Fruit fly (Drosophila melanogaster) whole organism, embryonic: Measurements from ENCODE around the gene mmy.

Experiments
- CG10209 ChIP-seq: fragments of 200-800 bp; sonication (Bioruptor generic); optimal IDR thresholded peaks from 3 replicates; lab custom pipeline; 2017; ENCODE audit warnings: missing biosample characterization, mild to moderate bottlenecking, missing genetic modification characterization, missing genetic modification reagents
- CG11398 ChIP-seq: fragments of 200-800 bp; sonication (Bioruptor generic); optimal IDR thresholded peaks from 2 replicates; lab custom pipeline; 2016; ENCODE audit warnings: missing biosample characterization, missing genetic modification characterization
- CG12299 ChIP-seq: fragments of 200-800 bp; sonication (Bioruptor generic); optimal IDR thresholded peaks from 2 replicates; lab custom pipeline; 2018; ENCODE audit warnings: missing biosample characterization, mild to moderate bottlenecking, missing genetic modification characterization
- CG12942 ChIP-seq: fragments of 200-800 bp; sonication (Bioruptor generic); optimal IDR thresholded peaks from 3 replicates; lab custom pipeline; 2016; ENCODE audit warnings: missing biosample characterization, missing genetic modification characterization
- CG16863 ChIP-seq: fragments of 200-800 bp; sonication (Bioruptor generic); optimal IDR thresholded peaks from 3 replicates; lab custom pipeline; 2016; ENCODE audit warnings: missing biosample characterization, missing genetic modification characterization
- CG17568 ChIP-seq: fragments of 200-800 bp; sonication (Bioruptor generic); optimal IDR thresholded peaks from 2 replicates; lab custom pipeline; 2018; ENCODE audit warnings: missing biosample characterization, mild to moderate bottlenecking, missing genetic modification characterization, moderate library complexity
- CG18599 ChIP-seq: fragments of 200-800 bp; sonication (Bioruptor generic); optimal IDR thresholded peaks from 3 replicates; lab custom pipeline; 2017; ENCODE audit warnings: missing biosample characterization, missing genetic modification characterization, mild to moderate bottlenecking, moderate library complexity, missing genetic modification reagents
- CG3065 ChIP-seq: fragments of 200-800 bp; sonication (Bioruptor generic); optimal IDR thresholded peaks from 2 replicates; lab custom pipeline; 2016; ENCODE audit warnings: missing biosample characterization, missing genetic modification characterization
- CG4282 ChIP-seq: fragments of 200-800 bp; sonication (Bioruptor generic); optimal IDR thresholded peaks from 2 replicates; lab custom pipeline; 2016; ENCODE audit warnings: missing biosample characterization, missing genetic modification characterization
- CG5180 ChIP-seq: fragments of 200-800 bp; sonication (Bioruptor generic); optimal IDR thresholded peaks from 3 replicates; lab custom pipeline; 2017; ENCODE audit warnings: missing biosample characterization, missing genetic modification characterization, mild to moderate bottlenecking, moderate library complexity, missing genetic modification reagents
- CG6254 ChIP-seq: fragments of 200-800 bp; sonication (Bioruptor generic); optimal IDR thresholded peaks from 3 replicates; lab custom pipeline; 2017; ENCODE audit warnings: mild to moderate bottlenecking, missing biosample characterization, missing genetic modification reagents, missing genetic modification characterization
- CG6765 ChIP-seq: fragments of 200-800 bp; sonication (Bioruptor generic); optimal IDR thresholded peaks from 3 replicates; lab custom pipeline; 2017; ENCODE audit warnings: missing biosample characterization, mild to moderate bottlenecking, missing genetic modification characterization
- CG7745 ChIP-seq: fragments of 200-800 bp; sonication (Bioruptor generic); optimal IDR thresholded peaks from 2 replicates; lab custom pipeline; 2018; ENCODE audit warnings: missing biosample characterization, mild to moderate bottlenecking, missing genetic modification characterization, moderate library complexity
- CG8359 ChIP-seq: fragments of 200-800 bp; sonication (Bioruptor generic); optimal IDR thresholded peaks from 2 replicates; lab custom pipeline; 2017; ENCODE audit warnings: missing biosample characterization, mild to moderate bottlenecking, missing genetic modification characterization, borderline replicate concordance
- CG9437 ChIP-seq: fragments of 200-800 bp; sonication (Bioruptor generic); optimal IDR thresholded peaks from 2 replicates; lab custom pipeline; 2018; ENCODE audit warnings: missing biosample characterization, mild to moderate bottlenecking, missing genetic modification characterization
- CG9797 ChIP-seq: fragments of 200-800 bp; sonication (Bioruptor generic); optimal IDR thresholded peaks from 3 replicates; lab custom pipeline; 2018; ENCODE audit warnings: missing biosample characterization, mild to moderate bottlenecking, missing genetic modification characterization
- CHES-1-like ChIP-seq: fragments of 200-800 bp; sonication (Bioruptor generic); optimal IDR thresholded peaks from 2 replicates; lab custom pipeline; 2016; ENCODE audit warnings: missing biosample characterization, missing genetic modification characterization
- Chrac-16 ChIP-seq: fragments of 200-800 bp; sonication (Bioruptor generic); optimal IDR thresholded peaks from 3 replicates; lab custom pipeline; 2016; ENCODE audit warnings: missing biosample characterization, missing genetic modification characterization
- CkIIα-i1 ChIP-seq: fragments of 200-800 bp; sonication (Bioruptor generic); IDR thresholded peaks from 2 replicates; pipeline ENCODE4 v1.3.6; 2022; ENCODE audit warnings: missing biosample characterization, missing genetic modification characterization
- Dip2 ChIP-seq: fragments of 200-800 bp; sonication (Bioruptor generic); IDR thresholded peaks from 2 replicates; pipeline ENCODE4 v1.3.6; 2022; ENCODE audit warnings: missing biosample characterization, missing genetic modification characterization
- Dref ChIP-seq: fragments of 200-800 bp; sonication (Bioruptor generic); IDR thresholded peaks from 2 replicates; pipeline ENCODE4 v1.3.6; 2022; ENCODE audit warnings: missing biosample characterization, missing genetic modification characterization
- HLH4C ChIP-seq: fragments of 200-800 bp; sonication (Bioruptor generic); IDR thresholded peaks from 3 replicates; pipeline ENCODE4 v1.3.6; 2022; ENCODE audit warnings: missing biosample characterization, missing genetic modification characterization; ENCODE audit not compliant: partially characterized antibody
- Mrtf ChIP-seq: fragments of 200-800 bp; sonication (Bioruptor generic); IDR thresholded peaks from 3 replicates; pipeline ENCODE4 v1.3.6; 2022; ENCODE audit warnings: missing biosample characterization, missing genetic modification characterization
- NC2α ChIP-seq: fragments of 200-800 bp; sonication (Bioruptor generic); optimal IDR thresholded peaks from 2 replicates; lab custom pipeline; 2016; ENCODE audit warnings: missing biosample characterization, missing genetic modification characterization
- NC2β ChIP-seq: fragments of 200-800 bp; sonication (Bioruptor generic); optimal IDR thresholded peaks from 2 replicates; lab custom pipeline; 2016; ENCODE audit warnings: missing biosample characterization, missing genetic modification characterization
- NFAT ChIP-seq: fragments of 200-800 bp; sonication (Bioruptor generic); IDR thresholded peaks from 2 replicates; pipeline ENCODE4 v1.3.6; 2022; ENCODE audit warnings: missing biosample characterization, missing genetic modification characterization
- Nf-YA ChIP-seq: fragments of 200-800 bp; sonication (Bioruptor generic); IDR thresholded peaks from 2 replicates; pipeline ENCODE4 v1.3.6; 2022; ENCODE audit warnings: missing biosample characterization, missing genetic modification characterization
- Sry-δ ChIP-seq: fragments of 200-800 bp; sonication (Bioruptor generic); optimal IDR thresholded peaks from 2 replicates; lab custom pipeline; 2016; ENCODE audit warnings: missing biosample characterization, missing genetic modification characterization
- TFAM ChIP-seq: fragments of 200-800 bp; sonication (Bioruptor generic); optimal IDR thresholded peaks from 2 replicates; lab custom pipeline; 2017; ENCODE audit warnings: missing biosample characterization, missing genetic modification characterization, inconsistent platforms
- ase ChIP-seq: fragments of 200-800 bp; sonication (Bioruptor generic); IDR thresholded peaks from 3 replicates; pipeline ENCODE4 v1.3.6; 2022; ENCODE audit warnings: missing biosample characterization, missing genetic modification characterization
- az2 ChIP-seq: fragments of 200-800 bp; sonication (Bioruptor generic); optimal IDR thresholded peaks from 3 replicates; lab custom pipeline; 2016; ENCODE audit warnings: missing biosample characterization, missing genetic modification characterization
- bcd ChIP-seq: fragments of 200-800 bp; sonication (Bioruptor generic); optimal IDR thresholded peaks from 2 replicates; lab custom pipeline; 2017; ENCODE audit warnings: missing biosample characterization, mild to moderate bottlenecking, missing genetic modification characterization
- crp ChIP-seq, 2 experiments: fragments of 200-800 bp; sonication (Bioruptor generic); optimal IDR thresholded peaks; 2 replicates in 1 of 2; 3 replicates in 1 of 2; lab custom pipeline; 2017; ENCODE audit warnings: missing biosample characterization in 2 of 2, missing genetic modification characterization in 2 of 2, mild to moderate bottlenecking in 1 of 2, moderate library complexity in 1 of 2
- cwo ChIP-seq: fragments of 200-800 bp; sonication (Bioruptor generic); optimal IDR thresholded peaks from 3 replicates; lab custom pipeline; 2017; ENCODE audit warnings: missing biosample characterization, missing genetic modification characterization, mild to moderate bottlenecking, moderate library complexity, missing genetic modification reagents
- dmrt11E ChIP-seq: fragments of 200-800 bp; sonication (Bioruptor generic); optimal IDR thresholded peaks from 3 replicates; lab custom pipeline; 2018; ENCODE audit warnings: missing biosample characterization, mild to moderate bottlenecking, missing genetic modification characterization, moderate library complexity
- gcm ChIP-seq: fragments of 200-800 bp; sonication (Bioruptor generic); optimal IDR thresholded peaks from 2 replicates; lab custom pipeline; 2019; ENCODE audit warnings: missing biosample characterization, mild to moderate bottlenecking, missing genetic modification characterization, moderate library complexity
- gfzf ChIP-seq: fragments of 200-800 bp; sonication (Bioruptor generic); optimal IDR thresholded peaks from 2 replicates; lab custom pipeline; 2016; ENCODE audit warnings: missing biosample characterization, mild to moderate bottlenecking, missing genetic modification characterization, moderate library complexity
- jumu ChIP-seq: fragments of 200-800 bp; sonication (Bioruptor generic); optimal IDR thresholded peaks from 3 replicates; lab custom pipeline; 2016; ENCODE audit warnings: missing biosample characterization, missing genetic modification characterization
- kni ChIP-seq: fragments of 200-800 bp; sonication (Bioruptor generic); optimal IDR thresholded peaks from 3 replicates; lab custom pipeline; 2017; ENCODE audit warnings: mild to moderate bottlenecking, missing biosample characterization, missing genetic modification reagents, missing genetic modification characterization
- lola ChIP-seq, 3 experiments: fragments of >200 bp in 2 of 3; fragments of 200-800 bp in 1 of 3; sonication (Bioruptor generic) in 1 of 3; optimal IDR thresholded peaks; 2 replicates each; lab custom pipeline; 2017 to 2019; ENCODE audit warnings: missing biosample characterization in 3 of 3, missing genetic modification characterization in 3 of 3, mild to moderate bottlenecking in 1 of 3, moderate library complexity in 1 of 3
- pan ChIP-seq, 4 experiments: fragments of >200 bp in 3 of 4; fragments of 200-800 bp in 1 of 4; sonication (Bioruptor generic) in 1 of 4; optimal IDR thresholded peaks in 3 of 4; IDR thresholded peaks in 1 of 4; 2 replicates each; pipeline versions ENCODE4 v1.3.6 to Lab custom; 2017 to 2022; ENCODE audit warnings: missing biosample characterization in 2 of 4, missing genetic modification characterization in 2 of 4, mixed read lengths in 1 of 4
- pho ChIP-seq: fragments of 200-800 bp; sonication (Bioruptor generic); optimal IDR thresholded peaks from 2 replicates; lab custom pipeline; 2016; ENCODE audit warnings: missing biosample characterization, missing genetic modification characterization
- run ChIP-seq: fragments of 200-800 bp; sonication (Bioruptor generic); optimal IDR thresholded peaks from 3 replicates; lab custom pipeline; 2018; ENCODE audit warnings: missing biosample characterization, mild to moderate bottlenecking, missing genetic modification characterization
- stc ChIP-seq: fragments of 200-800 bp; sonication (Bioruptor generic); IDR thresholded peaks from 2 replicates; pipeline ENCODE4 v1.3.6; 2022; ENCODE audit warnings: missing biosample characterization, missing genetic modification characterization
- trh ChIP-seq: fragments of 200-800 bp; sonication (Bioruptor generic); optimal IDR thresholded peaks from 2 replicates; lab custom pipeline; 2016; ENCODE audit warnings: missing biosample characterization, missing genetic modification characterization
- tx ChIP-seq: fragments of 200-800 bp; sonication (Bioruptor generic); optimal IDR thresholded peaks from 2 replicates; lab custom pipeline; 2016; ENCODE audit warnings: missing biosample characterization, missing genetic modification characterization
- wdn ChIP-seq: fragments of 200-800 bp; sonication (Bioruptor generic); IDR thresholded peaks from 2 replicates; pipeline ENCODE4 v1.3.6; 2022; ENCODE audit warnings: missing biosample characterization, missing genetic modification characterization

mmy gene

dm6 chr2L:6473076-6474037, at the start of gene mmy (continued):
- TF ChIP-seq run (tag; lab: Kevin White, UChicago) (peak; percentile 11), lola (GFP tag; optimal IDR thresholded peaks at IDR 0.05; lab: Kevin White, UChicago) (peak in 1 of 3 experiments; percentile 37), gcm (GFP tag; lab: Kevin White, UChicago) (no peak), cwo (GFP tag; lab: Kevin White, UChicago) (peak; percentile 26), CG17568 (GFP tag; lab: Kevin White, UChicago) (no peak), HLH4C (GFP tag; lab: Robert Waterston, UW) (0 out of 3 replicates have a peak, but pooled peaks have one; percentile 39), ase (no peak), wdn (GFP tag; lab: Robert Waterston, UW) (no peak; the same call in 1 of the 2 replicates), CG12942 (GFP tag; lab: Kevin White, UChicago) (no peak), CG6765 (GFP tag; lab: Kevin White, UChicago) (peak; percentile 47), Dip2 (GFP tag; lab: Robert Waterston, UW) (no peak), jumu (peak; percentile 15), CG18599 (GFP tag; lab: Kevin White, UChicago) (peak; percentile 66), CG3065 (GFP tag; lab: Kevin White, UChicago) (peak; percentile 36), NFAT (GFP tag; lab: Robert Waterston, UW) (peak; percentile 28; the same call in 1 of the 2 replicates), Dref (GFP tag; lab: Robert Waterston, UW) (peak; percentile 76), CG6254 (GFP tag; lab: Kevin White, UChicago) (peak; percentile 99), stc (GFP tag; lab: Robert Waterston, UW) (peak; percentile 63), kni (GFP tag; lab: Kevin White, UChicago) (peak; percentile 73), NC2β (GFP tag; lab: Kevin White, UChicago) (peak; percentile 19), Mrtf (GFP tag; lab: Robert Waterston, UW) (no peak), Nf-YA (GFP tag; lab: Robert Waterston, UW) (no peak), Chrac-16 (GFP tag; lab: Kevin White, UChicago) (no peak), CG5180 (GFP tag; lab: Kevin White, UChicago) (no peak), CG9797 (GFP tag; lab: Kevin White, UChicago) (peak; percentile 86), CG16863 (GFP tag; lab: Kevin White, UChicago) (peak; percentile 14), CG4282 (GFP tag; lab: Kevin White, UChicago) (peak; percentile 8), CG12299 (tag; lab: Kevin White, UChicago) (peak; percentile 43), CG7745 (tag; lab: Kevin White, UChicago) (no peak), crp (GFP tag; optimal IDR thresholded peaks at IDR 0.05; lab: Kevin White, UChicago) (peak in 1 of 2 experiments; percentile 84), tx (GFP tag; lab: Kevin White, UChicago) (peak; percentile 18), pan (optimal IDR thresholded peaks at IDR 0.05; lab: Kevin White, UChicago) (no peak), pan (GFP tag; optimal IDR thresholded peaks at IDR 0.05 in 1 of 2, IDR thresholded peaks at IDR 0.05 in 1 of 2) (peak in 1 of 2 experiments; percentile 30), bcd (peak; percentile 61), CG11398 (GFP tag; lab: Kevin White, UChicago) (peak; percentile 43), trh (GFP tag; lab: Kevin White, UChicago) (no peak), CG10209 (GFP tag; lab: Kevin White, UChicago) (peak; percentile 31), gfzf (GFP tag; lab: Kevin White, UChicago) (peak; percentile 77), Sry-δ (peak; percentile 35), NC2α (GFP tag; lab: Kevin White, UChicago) (no peak), CG8359 (no peak), az2 (GFP tag; lab: Kevin White, UChicago) (peak; percentile 43), CHES-1-like (GFP tag; lab: Kevin White, UChicago) (peak; percentile 79), TFAM (GFP tag; lab: Kevin White, UChicago) (no peak), pho (GFP tag; lab: Kevin White, UChicago) (peak; percentile 31), dmrt11E (tag; lab: Kevin White, UChicago) (no peak), CG9437 (GFP tag; lab: Kevin White, UChicago) (peak; percentile 38), CkIIα-i1 (GFP tag; lab: Robert Waterston, UW) (no peak)
